Fruit fly (Drosophila melanogaster): ENCODE measurements around the gene Apl.

Apl gene

DNA sequence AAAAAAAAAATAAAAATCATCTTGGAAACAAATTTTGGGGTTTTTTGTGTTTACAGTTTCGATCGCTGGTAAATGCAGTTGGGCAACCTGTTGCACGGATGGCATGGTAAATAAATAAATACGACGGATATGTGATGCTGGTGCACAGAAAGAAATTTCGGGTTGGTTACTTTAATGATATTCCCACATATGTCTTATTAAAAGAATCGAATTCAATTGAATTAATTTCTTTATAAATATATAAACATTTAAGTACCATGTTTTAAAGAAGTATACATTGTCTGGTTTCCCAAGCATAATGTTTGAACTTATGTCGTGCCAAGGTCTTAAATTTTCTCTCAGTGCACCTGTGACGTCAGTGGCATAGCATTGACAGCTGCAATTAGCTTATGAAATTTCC lies 27.5 kb upstream of the Apl start (continued):
- peak; percentile 57; the same call in 1 of the 2 replicates for TF ChIP-seq ara (GFP tag; IDR thresholded peaks at IDR 0.05)
- TF ChIP-seq ato (GFP tag; IDR thresholded peaks at IDR 0.05; ENCODE audit: partially characterized antibody) = no peak
- no peak for TF ChIP-seq Kr (GFP tag; optimal IDR thresholded peaks at IDR 0.05)
- TF ChIP-seq zfh1 (GFP tag; IDR thresholded peaks at IDR 0.05) = peak; percentile 64
- peak; percentile 20 for TF ChIP-seq CG1233 (GFP tag; optimal IDR thresholded peaks at IDR 0.05)
- TF ChIP-seq dati (GFP tag; IDR thresholded peaks at IDR 0.05) = no peak
- TF ChIP-seq CG10321 (GFP tag; IDR thresholded peaks at IDR 0.05) = no peak
- TF ChIP-seq pho (GFP tag; optimal IDR thresholded peaks at IDR 0.05) = no peak
- no peak for TF ChIP-seq Atf-2 (GFP tag; optimal IDR thresholded peaks at IDR 0.05)
- no peak for TF ChIP-seq chinmo (GFP tag; IDR thresholded peaks at IDR 0.05; ENCODE audit: partially characterized antibody)
- no peak for TF ChIP-seq CG42726 (GFP tag; IDR thresholded peaks at IDR 0.05; ENCODE audit: partially characterized antibody)
- peak; percentile 42 for TF ChIP-seq Six4 (GFP tag; optimal IDR thresholded peaks at IDR 0.05)
- no peak for TF ChIP-seq dan (GFP tag; IDR thresholded peaks at IDR 0.05)
- TF ChIP-seq CG13123 (GFP tag; optimal IDR thresholded peaks at IDR 0.05) = no peak
- TF ChIP-seq CG10462 (GFP tag; optimal IDR thresholded peaks at IDR 0.05) = no peak
- peak; percentile 72 for TF ChIP-seq row (GFP tag; IDR thresholded peaks at IDR 0.05)
- no peak for TF ChIP-seq Mes4 (GFP tag; optimal IDR thresholded peaks at IDR 0.05)
- TF ChIP-seq CG15696 (tag; optimal IDR thresholded peaks at IDR 0.05) = peak; percentile 61
- TF ChIP-seq tio (GFP tag; optimal IDR thresholded peaks at IDR 0.05) = peak; percentile 22
- no peak for TF ChIP-seq bigmax (GFP tag; optimal IDR thresholded peaks at IDR 0.05)
- TF ChIP-seq disco-r (GFP tag; optimal IDR thresholded peaks at IDR 0.05) = no peak
- peak; percentile 60; the same call in 1 of the 2 replicates for TF ChIP-seq seq (GFP tag; IDR thresholded peaks at IDR 0.05)
- TF ChIP-seq otp (GFP tag; IDR thresholded peaks at IDR 0.05) = peak; percentile 55; the same call in 2 of the 3 replicates
- TF ChIP-seq Dip2 (GFP tag; IDR thresholded peaks at IDR 0.05) = no peak
- TF ChIP-seq MESR4 (GFP tag; optimal IDR thresholded peaks at IDR 0.05) = no peak
- TF ChIP-seq B-H1 (GFP tag; IDR thresholded peaks at IDR 0.05) = peak; percentile 12; the same call in 1 of the 3 replicates
- TF ChIP-seq CG3065 (GFP tag; optimal IDR thresholded peaks at IDR 0.05) = peak; percentile 38
- no peak for TF ChIP-seq CG6854 (GFP tag; optimal IDR thresholded peaks at IDR 0.05)
- TF ChIP-seq unpg (GFP tag; optimal IDR thresholded peaks at IDR 0.05) = peak; percentile 77
- 0 out of 2 replicates have a peak, but pooled peaks have one; percentile 30 for TF ChIP-seq ssp (GFP tag; IDR thresholded peaks at IDR 0.05)
- no peak for TF ChIP-seq so (GFP tag; IDR thresholded peaks at IDR 0.05)
- peak; percentile 59 for TF ChIP-seq CG17385 (GFP tag; optimal IDR thresholded peaks at IDR 0.05)
- TF ChIP-seq H2.0 (GFP tag; IDR thresholded peaks at IDR 0.05) = peak; percentile 43; the same call in 1 of the 2 replicates
- TF ChIP-seq CG7928 (GFP tag; optimal IDR thresholded peaks at IDR 0.05) = no peak
- no peak for TF ChIP-seq inv (GFP tag; IDR thresholded peaks at IDR 0.05; ENCODE audit: partially characterized antibody)
- TF ChIP-seq C15 (GFP tag; IDR thresholded peaks at IDR 0.05) = no peak
- TF ChIP-seq CG10543 (GFP tag; optimal IDR thresholded peaks at IDR 0.05) = peak; percentile 33
- TF ChIP-seq CG6765 (GFP tag; optimal IDR thresholded peaks at IDR 0.05) = no peak
- no peak for TF ChIP-seq Dll (GFP tag; IDR thresholded peaks at IDR 0.05; ENCODE audit: partially characterized antibody)
- TF ChIP-seq Mrtf (GFP tag; IDR thresholded peaks at IDR 0.05) = peak; percentile 30; the same call in 1 of the 3 replicates
- no peak for TF ChIP-seq CG7357 (GFP tag; IDR thresholded peaks at IDR 0.05)
- peak; percentile 56 for TF ChIP-seq lab (GFP tag; optimal IDR thresholded peaks at IDR 0.05)
- peak; percentile 50; the same call in 1 of the 3 replicates for TF ChIP-seq gce (GFP tag; IDR thresholded peaks at IDR 0.05)
- TF ChIP-seq maf-S (GFP tag; optimal IDR thresholded peaks at IDR 0.05) = no peak
- peak; percentile 40 for TF ChIP-seq Nf-YC (tag; optimal IDR thresholded peaks at IDR 0.05)
- TF ChIP-seq ttk (GFP tag; IDR thresholded peaks at IDR 0.05) = 0 out of 2 replicates have a peak, but pooled peaks have one; percentile 38
- TF ChIP-seq CG17328 (GFP tag; IDR thresholded peaks at IDR 0.05) = peak; percentile 53
- TF ChIP-seq pfk (GFP tag; optimal IDR thresholded peaks at IDR 0.05) = no peak
- TF ChIP-seq CG31388 (GFP tag; optimal IDR thresholded peaks at IDR 0.05) = no peak
- no peak for TF ChIP-seq gsb (GFP tag; IDR thresholded peaks at IDR 0.05)
- no peak for TF ChIP-seq CG17912 (GFP tag; optimal IDR thresholded peaks at IDR 0.05)

All from whole organism, embryonic.